Fruit fly (Drosophila melanogaster) whole organism, embryonic: Measurements from ENCODE around the gene Dlip1.

Source experiments
- Awh ChIP-seq: fragments of 200-800 bp; sonication (Bioruptor generic); IDR thresholded peaks from 2 replicates; pipeline ENCODE4, ENCODE4 v1.3.6; 2022; ENCODE audit warnings: missing biosample characterization, missing genetic modification characterization
- Bgb ChIP-seq: fragments of 200-800 bp; sonication (Bioruptor generic); IDR thresholded peaks from 2 replicates; pipeline ENCODE4 v1.3.6; 2022; ENCODE audit warnings: missing biosample characterization, missing genetic modification characterization; ENCODE audit not compliant: partially characterized antibody
- CG10979 ChIP-seq: fragments of 200-800 bp; sonication (Bioruptor generic); optimal IDR thresholded peaks from 2 replicates; lab custom pipeline; 2018; ENCODE audit warnings: missing biosample characterization, mild to moderate bottlenecking, missing genetic modification characterization, moderate library complexity
- CG11723 ChIP-seq: fragments of 200-800 bp; sonication (Bioruptor generic); optimal IDR thresholded peaks from 2 replicates; lab custom pipeline; 2017; ENCODE audit warnings: missing biosample characterization, mild to moderate bottlenecking, missing genetic modification characterization
- CG12219 ChIP-seq: fragments of 200-800 bp; sonication (Bioruptor generic); optimal IDR thresholded peaks from 3 replicates; lab custom pipeline; 2018; ENCODE audit warnings: missing biosample characterization, mild to moderate bottlenecking, missing genetic modification characterization
- CG12236 ChIP-seq: fragments of 200-800 bp; sonication (Bioruptor generic); optimal IDR thresholded peaks from 2 replicates; lab custom pipeline; 2016; ENCODE audit warnings: missing biosample characterization, missing genetic modification characterization
- CG12391 ChIP-seq: fragments of 200-800 bp; sonication (Bioruptor generic); optimal IDR thresholded peaks from 3 replicates; lab custom pipeline; 2018; ENCODE audit warnings: missing biosample characterization, mild to moderate bottlenecking, missing genetic modification characterization, moderate library complexity
- CG15479 ChIP-seq: fragments of 200-800 bp; sonication (Bioruptor generic); optimal IDR thresholded peaks from 3 replicates; lab custom pipeline; 2019; ENCODE audit warnings: missing biosample characterization, mild to moderate bottlenecking, missing genetic modification characterization, moderate library complexity
- CG17359 ChIP-seq: fragments of 200-800 bp; sonication (Bioruptor generic); optimal IDR thresholded peaks from 3 replicates; lab custom pipeline; 2018; ENCODE audit warnings: missing biosample characterization, mild to moderate bottlenecking, missing genetic modification characterization, moderate library complexity
- CG1832 ChIP-seq: fragments of 200-800 bp; sonication (Bioruptor generic); optimal IDR thresholded peaks from 2 replicates; lab custom pipeline; 2017; ENCODE audit warnings: missing biosample characterization, mild to moderate bottlenecking, missing genetic modification characterization, inconsistent platforms
- CG18764 ChIP-seq: fragments of 200-800 bp; sonication (Bioruptor generic); optimal IDR thresholded peaks from 3 replicates; lab custom pipeline; 2016; ENCODE audit warnings: missing biosample characterization, missing genetic modification characterization
- CG2875 ChIP-seq: fragments of 200-800 bp; sonication (Bioruptor generic); optimal IDR thresholded peaks from 2 replicates; lab custom pipeline; 2017; ENCODE audit warnings: missing biosample characterization, mild to moderate bottlenecking, missing genetic modification characterization, missing genetic modification reagents
- CG31388 ChIP-seq: fragments of 200-800 bp; sonication (Bioruptor generic); optimal IDR thresholded peaks from 2 replicates; lab custom pipeline; 2016; ENCODE audit warnings: missing biosample characterization, missing genetic modification characterization
- CG3163 ChIP-seq: fragments of 200-800 bp; sonication (Bioruptor generic); optimal IDR thresholded peaks from 3 replicates; lab custom pipeline; 2016; ENCODE audit warnings: missing biosample characterization, missing genetic modification characterization
- CG7271 ChIP-seq: fragments of 200-800 bp; sonication (Bioruptor generic); optimal IDR thresholded peaks from 2 replicates; lab custom pipeline; 2018; ENCODE audit warnings: missing biosample characterization, mild to moderate bottlenecking, missing genetic modification characterization, moderate library complexity
- CG8388 ChIP-seq: fragments of 200-800 bp; sonication (Bioruptor generic); optimal IDR thresholded peaks from 2 replicates; lab custom pipeline; 2019; ENCODE audit warnings: missing biosample characterization, mild to moderate bottlenecking, missing genetic modification characterization, moderate library complexity
- CG8765 ChIP-seq: fragments of 200-800 bp; sonication (Bioruptor generic); IDR thresholded peaks from 2 replicates; pipeline ENCODE4 v1.3.6; 2022; ENCODE audit warnings: missing biosample characterization, missing genetic modification characterization
- CG9727 ChIP-seq: fragments of 200-800 bp; sonication (Bioruptor generic); optimal IDR thresholded peaks from 3 replicates; lab custom pipeline; 2017; ENCODE audit warnings: missing biosample characterization, mild to moderate bottlenecking, missing genetic modification characterization
- CG9797 ChIP-seq: fragments of 200-800 bp; sonication (Bioruptor generic); optimal IDR thresholded peaks from 3 replicates; lab custom pipeline; 2018; ENCODE audit warnings: missing biosample characterization, mild to moderate bottlenecking, missing genetic modification characterization
- Dbx ChIP-seq: fragments of 200-800 bp; sonication (Bioruptor generic); IDR thresholded peaks from 3 replicates; pipeline ENCODE4 v1.3.6; 2022; ENCODE audit warnings: missing biosample characterization, missing genetic modification characterization
- Eip74EF ChIP-seq, 2 experiments: fragments of 200-800 bp in 1 of 2; fragments of >200 bp in 1 of 2; sonication (Bioruptor generic) in 1 of 2; optimal IDR thresholded peaks; 2 replicates each; lab custom pipeline; 2017 to 2019; ENCODE audit warnings: missing biosample characterization in 2 of 2, missing genetic modification characterization in 2 of 2, mild to moderate bottlenecking in 1 of 2, moderate library complexity in 1 of 2
- Ets97D ChIP-seq: fragments of 200-800 bp; sonication (Bioruptor generic); optimal IDR thresholded peaks from 3 replicates; lab custom pipeline; 2016; ENCODE audit warnings: missing biosample characterization, missing genetic modification characterization
- Hey ChIP-seq: fragments of 200-800 bp; sonication (Bioruptor generic); optimal IDR thresholded peaks from 3 replicates; lab custom pipeline; 2018; ENCODE audit warnings: missing biosample characterization, mild to moderate bottlenecking, missing genetic modification characterization
- Nf-YA ChIP-seq: fragments of 200-800 bp; sonication (Bioruptor generic); IDR thresholded peaks from 2 replicates; pipeline ENCODE4 v1.3.6; 2022; ENCODE audit warnings: missing biosample characterization, missing genetic modification characterization
- Nf-YC ChIP-seq: fragments of 200-800 bp; optimal IDR thresholded peaks from 3 replicates; lab custom pipeline; 2019; ENCODE audit warnings: missing biosample characterization, mild to moderate bottlenecking, missing genetic modification characterization, moderate library complexity
- Oaz ChIP-seq: fragments of 200-800 bp; sonication (Bioruptor generic); IDR thresholded peaks from 2 replicates; pipeline ENCODE4 v1.3.6; 2022; ENCODE audit warnings: missing biosample characterization, missing genetic modification characterization
- PHDP ChIP-seq: fragments of 200-800 bp; sonication (Bioruptor generic); optimal IDR thresholded peaks from 3 replicates; lab custom pipeline; 2018; ENCODE audit warnings: missing biosample characterization, mild to moderate bottlenecking, missing genetic modification characterization, moderate library complexity
- Ptx1 ChIP-seq: fragments of 200-800 bp; sonication (Bioruptor generic); IDR thresholded peaks from 2 replicates; pipeline ENCODE4 v1.3.6; 2022; ENCODE audit warnings: missing biosample characterization, missing genetic modification characterization
- Ssrp ChIP-seq: fragments of 200-800 bp; sonication (Bioruptor generic); optimal IDR thresholded peaks from 2 replicates; lab custom pipeline; 2018; ENCODE audit warnings: missing biosample characterization, mild to moderate bottlenecking, missing genetic modification characterization, moderate library complexity
- Taf1 ChIP-seq: fragments of 200-800 bp; sonication (Bioruptor generic); IDR thresholded peaks from 2 replicates; pipeline ENCODE4 v1.3.6; 2022; ENCODE audit warnings: missing biosample characterization, missing genetic modification characterization
- dmrt99B ChIP-seq: fragments of 200-800 bp; sonication (Bioruptor generic); optimal IDR thresholded peaks from 2 replicates; lab custom pipeline; 2018; ENCODE audit warnings: missing biosample characterization, mild to moderate bottlenecking, missing genetic modification characterization, moderate library complexity
- dpn ChIP-seq, 2 experiments: fragments of 200-800 bp; sonication (Bioruptor generic); optimal IDR thresholded peaks; 3 replicates each; lab custom pipeline; 2016; ENCODE audit warnings: missing biosample characterization in 2 of 2, missing genetic modification characterization in 2 of 2
- gfzf ChIP-seq: fragments of 200-800 bp; sonication (Bioruptor generic); optimal IDR thresholded peaks from 2 replicates; lab custom pipeline; 2016; ENCODE audit warnings: missing biosample characterization, mild to moderate bottlenecking, missing genetic modification characterization, moderate library complexity
- gt ChIP-seq: fragments of 200-800 bp; sonication (Bioruptor generic); IDR thresholded peaks from 2 replicates; pipeline ENCODE4 v1.3.6; 2022; ENCODE audit warnings: missing biosample characterization, missing genetic modification characterization
- her ChIP-seq: fragments of 200-800 bp; sonication (Bioruptor generic); optimal IDR thresholded peaks from 2 replicates; lab custom pipeline; 2016; ENCODE audit warnings: missing biosample characterization, missing genetic modification characterization
- ind ChIP-seq: fragments of 200-800 bp; sonication (Bioruptor generic); optimal IDR thresholded peaks from 3 replicates; lab custom pipeline; 2016; ENCODE audit warnings: missing biosample characterization, missing genetic modification characterization
- insv ChIP-seq, 2 experiments: fragments of 200-800 bp; sonication (Bioruptor generic); optimal IDR thresholded peaks; 3 replicates each; lab custom pipeline; 2016 to 2018; ENCODE audit warnings: missing biosample characterization in 2 of 2, missing genetic modification characterization in 2 of 2
- inv ChIP-seq: fragments of 200-800 bp; sonication (Bioruptor generic); IDR thresholded peaks from 2 replicates; pipeline ENCODE4 v1.3.6; 2022; ENCODE audit warnings: missing biosample characterization, missing genetic modification characterization; ENCODE audit not compliant: partially characterized antibody
- jumu ChIP-seq: fragments of 200-800 bp; sonication (Bioruptor generic); optimal IDR thresholded peaks from 3 replicates; lab custom pipeline; 2016; ENCODE audit warnings: missing biosample characterization, missing genetic modification characterization
- klu ChIP-seq: fragments of 200-800 bp; sonication (Bioruptor generic); IDR thresholded peaks from 2 replicates; pipeline ENCODE4 v1.3.6; 2022; ENCODE audit warnings: missing biosample characterization, missing genetic modification characterization
- p53 ChIP-seq: fragments of 200-800 bp; sonication (Bioruptor generic); optimal IDR thresholded peaks from 2 replicates; lab custom pipeline; 2016; ENCODE audit warnings: missing biosample characterization, missing genetic modification characterization
- pfk ChIP-seq: fragments of 200-800 bp; sonication (Bioruptor generic); optimal IDR thresholded peaks from 2 replicates; lab custom pipeline; 2018; ENCODE audit warnings: missing biosample characterization, mild to moderate bottlenecking, missing genetic modification characterization, moderate library complexity
- phol ChIP-seq: fragments of 200-800 bp; sonication (Bioruptor generic); optimal IDR thresholded peaks from 3 replicates; lab custom pipeline; 2018; ENCODE audit warnings: missing biosample characterization, mild to moderate bottlenecking, missing genetic modification characterization, moderate library complexity
- repo ChIP-seq: fragments of 200-800 bp; sonication (Bioruptor generic); optimal IDR thresholded peaks from 2 replicates; lab custom pipeline; 2016; ENCODE audit warnings: missing biosample characterization, missing genetic modification characterization
- tna ChIP-seq: fragments of 200-800 bp; sonication (Bioruptor generic); IDR thresholded peaks from 2 replicates; pipeline ENCODE4 v1.3.6; 2022; ENCODE audit warnings: missing biosample characterization, missing genetic modification characterization; ENCODE audit not compliant: partially characterized antibody
- twi ChIP-seq: fragments of 200-800 bp; optimal IDR thresholded peaks from 2 replicates; lab custom pipeline; 2019; ENCODE audit warnings: missing biosample characterization, mild to moderate bottlenecking, missing genetic modification characterization, moderate library complexity
- tx ChIP-seq: fragments of 200-800 bp; sonication (Bioruptor generic); optimal IDR thresholded peaks from 2 replicates; lab custom pipeline; 2016; ENCODE audit warnings: missing biosample characterization, missing genetic modification characterization
- yki ChIP-seq: fragments of >200 bp; optimal IDR thresholded peaks from 3 replicates; lab custom pipeline; 2018
- zen ChIP-seq: fragments of 200-800 bp; sonication (Bioruptor generic); optimal IDR thresholded peaks from 3 replicates; lab custom pipeline; 2018; ENCODE audit warnings: missing biosample characterization, mild to moderate bottlenecking, missing genetic modification characterization, moderate library complexity

Gene Dlip1

DNA sequence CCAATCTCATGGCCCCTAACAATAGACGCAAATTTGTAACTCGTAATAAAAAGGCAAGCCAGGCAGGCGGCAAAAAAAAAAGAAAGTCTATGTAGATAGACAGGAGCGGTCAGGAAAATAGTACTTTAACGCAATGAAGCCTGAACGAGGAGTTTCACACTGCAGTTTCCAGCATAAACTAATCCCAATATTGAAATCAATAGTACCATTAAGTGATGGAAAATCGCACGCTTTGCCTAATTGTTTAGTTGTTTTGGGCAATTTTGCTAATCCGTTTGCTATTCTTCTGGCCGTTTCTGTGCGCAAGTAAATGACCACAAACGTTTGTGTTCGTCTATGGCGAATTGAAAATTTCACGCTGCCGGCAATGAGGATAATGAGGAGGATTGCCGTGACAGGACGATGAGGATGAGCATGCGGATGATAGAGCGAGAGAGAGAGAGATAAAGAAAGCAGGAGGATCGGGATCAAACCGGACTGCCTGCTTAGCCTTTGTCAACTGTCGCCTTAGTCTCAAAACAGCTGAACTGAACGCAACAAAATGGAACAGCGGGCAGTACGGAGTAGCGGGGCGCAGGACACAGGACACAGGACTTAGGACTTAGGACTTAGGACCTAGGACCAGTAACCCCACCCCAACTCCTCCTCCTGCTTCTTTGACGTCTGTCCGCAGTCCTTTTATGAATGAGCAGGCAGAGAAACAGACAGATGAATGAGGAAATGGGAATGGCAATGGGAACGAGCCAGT is 31.0 kb upstream of the Dlip1 start (continued):
- peak; percentile 33 for TF ChIP-seq twi
- no peak for TF ChIP-seq gt (GFP tag; lab: Robert Waterston, UW)
- TF ChIP-seq phol (tag; lab: Kevin White, UChicago), result peak; percentile 31
- no peak for TF ChIP-seq CG8388 (GFP tag; lab: Kevin White, UChicago)
- TF ChIP-seq Nf-YC (tag; lab: Kevin White, UChicago), result no peak
- TF ChIP-seq CG18764 (GFP tag; lab: Kevin White, UChicago), result no peak
- TF ChIP-seq her (GFP tag; lab: Kevin White, UChicago), result no peak
- TF ChIP-seq tx (GFP tag; lab: Kevin White, UChicago), result no peak
- TF ChIP-seq Oaz (GFP tag; lab: Robert Waterston, UW), result 0 out of 2 replicates have a peak, but pooled peaks have one; percentile 16
- TF ChIP-seq klu (GFP tag; lab: Robert Waterston, UW), result no peak
- TF ChIP-seq Ssrp (tag; lab: Kevin White, UChicago), result peak; percentile 36
- TF ChIP-seq pfk (GFP tag; lab: Kevin White, UChicago), result no peak
- TF ChIP-seq tna (GFP tag; lab: Robert Waterston, UW), result no peak
- TF ChIP-seq CG11723 (GFP tag; lab: Kevin White, UChicago), result no peak
- TF ChIP-seq CG15479 (GFP tag; lab: Kevin White, UChicago), result peak; percentile 67
- peak; percentile 17 for TF ChIP-seq CG17359 (tag; lab: Kevin White, UChicago)
- peak in 1 of 2 experiments; percentile 19 for TF ChIP-seq dpn (GFP tag; optimal IDR thresholded peaks at IDR 0.05; lab: Kevin White, UChicago)
- TF ChIP-seq zen (tag; lab: Kevin White, UChicago), result peak; percentile 92
- no peak for TF ChIP-seq Eip74EF (GFP tag; optimal IDR thresholded peaks at IDR 0.05; lab: Kevin White, UChicago)
- no peak for TF ChIP-seq Ets97D (GFP tag; lab: Kevin White, UChicago)
- TF ChIP-seq jumu (GFP tag; lab: Kevin White, UChicago), result no peak
- peak; percentile 19 for TF ChIP-seq CG10979 (tag; lab: Kevin White, UChicago)
- no peak for TF ChIP-seq CG12219 (GFP tag; lab: Kevin White, UChicago)
- TF ChIP-seq CG7271, result no peak
- no peak for TF ChIP-seq CG9797
- TF ChIP-seq CG31388 (GFP tag; lab: Kevin White, UChicago), result no peak
- TF ChIP-seq CG1832, result no peak
- peak; percentile 35 for TF ChIP-seq dmrt99B (tag; lab: Kevin White, UChicago)
- TF ChIP-seq Dbx, result no peak
- TF ChIP-seq CG2875 (GFP tag; lab: Kevin White, UChicago), result no peak
- no peak for TF ChIP-seq yki (lab: Kevin White, UChicago)
- TF ChIP-seq CG3163 (GFP tag; lab: Kevin White, UChicago), result no peak
- no peak for TF ChIP-seq CG8765
- no peak for TF ChIP-seq gfzf (GFP tag; lab: Kevin White, UChicago)
- TF ChIP-seq CG12391 (tag; lab: Kevin White, UChicago), result peak; percentile 14
- TF ChIP-seq Ptx1 (GFP tag; lab: Robert Waterston, UW), result peak; percentile 38; the same call in 1 of the 2 replicates
- no peak for TF ChIP-seq repo (GFP tag; lab: Kevin White, UChicago)
- no peak for TF ChIP-seq Awh (GFP tag; lab: Robert Waterston, UW)
- TF ChIP-seq insv (GFP tag; optimal IDR thresholded peaks at IDR 0.05; lab: Kevin White, UChicago), result peak in 1 of 2 experiments; percentile 47
- no peak for TF ChIP-seq p53
- no peak for TF ChIP-seq inv (GFP tag; lab: Robert Waterston, UW)
- no peak for TF ChIP-seq CG12236 (GFP tag; lab: Kevin White, UChicago)
- peak; percentile 6 for TF ChIP-seq PHDP (tag; lab: Kevin White, UChicago)
- no peak for TF ChIP-seq Nf-YA (GFP tag; lab: Robert Waterston, UW)
- no peak for TF ChIP-seq Taf1
- no peak for TF ChIP-seq Hey (tag; lab: Kevin White, UChicago)
- TF ChIP-seq CG9727, result no peak
- TF ChIP-seq ind (GFP tag; lab: Kevin White, UChicago), result peak; percentile 11
- no peak for TF ChIP-seq Bgb
